Worm (Caenorhabditis elegans) whole organism, L1 larva: ENCODE results near the gene ZK856.5.

Experiments
- ama-1 ChIP-seq: fragments of 150-350 bp; optimal IDR thresholded peaks from 2 replicates; lab custom pipeline; 2014
- blmp-1 ChIP-seq: fragments of 150-350 bp; optimal IDR thresholded peaks from 2 replicates; lab custom pipeline; 2014; ENCODE audit warnings: missing biosample characterization, missing genetic modification characterization
- elt-2 ChIP-seq: sonication (generic microtip); optimal IDR thresholded peaks from 2 replicates; lab custom pipeline; 2016; ENCODE audit warnings: missing genetic modification characterization, mild to moderate bottlenecking, inconsistent platforms, missing compliant biosample characterization, missing genetic modification reagents
- lin-39 ChIP-seq: fragments of 150-350 bp; optimal IDR thresholded peaks from 2 replicates; lab custom pipeline; 2014; ENCODE audit warnings: missing biosample characterization, missing genetic modification reagents, missing genetic modification characterization
- nhr-11 ChIP-seq: fragments of 150-350 bp; optimal IDR thresholded peaks from 2 replicates; lab custom pipeline; 2014; ENCODE audit warnings: missing biosample characterization, missing genetic modification characterization
- sox-4 ChIP-seq: sonication (generic microtip); optimal IDR thresholded peaks from 2 replicates; lab custom pipeline; 2016; ENCODE audit warnings: missing genetic modification characterization, missing compliant biosample characterization
- ztf-11 ChIP-seq, 2 experiments: sonication (generic microtip); optimal IDR thresholded peaks; 2 replicates each; lab custom pipeline; 2016 to 2017; ENCODE audit warnings: missing genetic modification characterization in 2 of 2, missing biosample characterization in 1 of 2, missing compliant biosample characterization in 1 of 2

- no peak for TF ChIP-seq ama-1
- no peak for TF ChIP-seq nhr-11 (tag; lab: Kevin White, UChicago)
- no peak for TF ChIP-seq sox-4 (tag; lab: Kevin White, UChicago)
- TF ChIP-seq elt-2 (tag; lab: Kevin White, UChicago): no peak
- no peak for TF ChIP-seq blmp-1 (tag; lab: Kevin White, UChicago)
- TF ChIP-seq ztf-11 (tag; optimal IDR thresholded peaks at IDR 0.05; lab: Kevin White, UChicago): no peak
- TF ChIP-seq lin-39 (tag; lab: Kevin White, UChicago): no peak
These were observed 44.3 kb downstream of the ZK856.5 start, which contains the start of gene C51E3.9 for ce11 chrV:10145653-10146052.
